Fruit fly (Drosophila melanogaster) S2 (cell line): ENCODE results near the gene mus301.

Experiments used
- CG8478 ChIP-seq: fragments of >200 bp; optimal IDR thresholded peaks from 2 replicates; lab custom pipeline; 2018
- CTCF ChIP-seq, 2 experiments: fragments of >200 bp; optimal IDR thresholded peaks; 2 replicates each; lab custom pipeline; 2018

dm6 chr3L:8177795-8178564, 40.4 kb downstream of the mus301 start, which contains the start of gene Nmt:
- TF ChIP-seq CG8478 (no peak), CTCF (optimal IDR thresholded peaks at IDR 0.05; lab: Kevin White, UChicago) (no peak)
